Fruit fly (Drosophila melanogaster) S2 (cell line): ENCODE data around the gene Fbxl7.

Source experiments
- CG8478 ChIP-seq: fragments of >200 bp; optimal IDR thresholded peaks from 2 replicates; lab custom pipeline; 2018
- CTCF ChIP-seq, 2 experiments: fragments of >200 bp; optimal IDR thresholded peaks; 2 replicates each; lab custom pipeline; 2018

dm6 chr3R:15895978-15896377 is 24.7 kb upstream of the Fbxl7 start, which contains the start of gene CG14877:
- TF ChIP-seq CTCF (optimal IDR thresholded peaks at IDR 0.05; lab: Kevin White, UChicago) (no peak), CG8478 (lab: Kevin White, UChicago) (no peak)
